Worm (Caenorhabditis elegans): ENCODE measurements around the gene col-76.

col-76 gene

DNA sequence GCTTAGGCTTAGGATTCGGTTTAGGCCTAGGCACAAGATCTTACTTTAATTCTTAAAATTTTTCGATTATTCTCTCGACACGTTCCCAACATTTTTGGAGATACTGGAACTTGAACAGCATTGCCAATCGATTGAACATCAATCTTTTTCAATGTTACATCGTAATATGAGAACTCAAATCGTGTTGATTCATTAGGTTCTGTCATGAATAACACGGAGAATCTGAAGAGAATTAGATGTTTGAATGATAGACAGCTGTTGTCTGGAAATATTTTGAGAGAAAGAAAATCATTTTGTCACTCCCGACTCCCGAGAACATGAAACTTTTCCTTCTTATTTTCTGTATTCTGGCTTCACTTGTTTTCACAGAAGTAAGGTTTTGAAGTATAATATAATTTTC is 34.9 kb upstream of the col-76 start, which contains the start of gene T05C12.15:
Gene T05C12.15, plus strand, starts transcription at position 301 of the 400 bp plus-strand sequence.
- no peak for TF ChIP-seq madf-2 (tag; optimal IDR thresholded peaks at IDR 0.05)
- TF ChIP-seq unc-55 (GFP tag; optimal IDR thresholded peaks at IDR 0.05) = peak; percentile 20
- no peak for TF ChIP-seq pros-1 (tag; optimal IDR thresholded peaks at IDR 0.05)

DNA sequence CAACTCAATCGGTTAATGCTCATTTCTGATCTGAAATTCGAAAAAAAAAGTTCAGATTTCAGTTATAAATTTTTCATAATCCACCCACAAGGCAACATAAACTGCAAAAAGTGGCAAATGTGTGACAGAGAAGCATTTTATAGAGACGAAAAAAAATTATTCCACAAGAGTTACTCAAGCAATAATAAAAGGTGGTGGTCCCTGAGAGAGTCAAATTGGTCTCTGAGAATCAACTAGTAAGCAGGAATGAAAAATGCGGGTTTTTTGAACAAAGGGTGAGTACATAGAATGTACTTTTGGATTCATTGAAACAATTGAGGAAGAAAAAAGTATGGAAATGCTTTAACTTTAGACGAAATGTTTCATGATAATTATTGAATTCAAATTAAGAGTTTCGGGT is 33.8 kb upstream of the col-76 start, which contains the start of gene T05C12.11:
Gene T05C12.11, minus strand, starts transcription at position 101 of the 400 bp plus-strand sequence.
- TF ChIP-seq T23F11.4 (GFP tag; optimal IDR thresholded peaks at IDR 0.05) = no peak
- no peak for TF ChIP-seq ceh-6 (GFP tag; optimal IDR thresholded peaks at IDR 0.05)
- no peak for TF ChIP-seq fax-1 (tag; optimal IDR thresholded peaks at IDR 0.05)
- no peak for TF ChIP-seq hlh-30 (tag; optimal IDR thresholded peaks at IDR 0.05; ENCODE audit: insufficient read depth)
- TF ChIP-seq zip-5 (tag; optimal IDR thresholded peaks at IDR 0.05) = no peak
- no peak for TF ChIP-seq ets-4 (tag; optimal IDR thresholded peaks at IDR 0.05)
- TF ChIP-seq ceh-18 (tag; optimal IDR thresholded peaks at IDR 0.05) = no peak

DNA sequence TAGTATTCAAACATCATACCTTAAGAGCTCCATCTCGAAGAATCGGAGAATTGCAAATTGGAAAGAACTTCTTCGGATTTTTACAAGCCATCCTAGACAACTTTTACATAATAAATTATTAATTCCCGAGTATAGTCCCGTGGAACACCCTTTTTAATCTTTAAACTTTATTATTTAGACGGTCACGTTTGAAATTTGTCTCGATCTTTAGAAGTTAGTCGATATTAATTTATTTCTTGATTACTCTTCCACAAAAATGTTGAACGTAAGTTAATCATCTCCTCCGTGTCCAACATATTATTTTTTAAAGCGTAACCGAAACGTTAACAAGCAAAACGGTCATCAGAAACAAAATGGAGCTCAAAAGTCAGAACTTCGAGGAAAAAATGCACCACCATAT is 30.7 kb upstream of the col-76 start, which contains the start of the genes decr-1.3 and T05C12.1:
Gene decr-1.3, minus strand, starts transcription at position 101 of the 400 bp plus-strand sequence.
Gene T05C12.1, plus strand, starts transcription at position 232 of the 400 bp plus-strand sequence.
- TF ChIP-seq ceh-24 (tag; optimal IDR thresholded peaks at IDR 0.05) (no peak), syd-9 (tag; optimal IDR thresholded peaks at IDR 0.05) (no peak)

DNA sequence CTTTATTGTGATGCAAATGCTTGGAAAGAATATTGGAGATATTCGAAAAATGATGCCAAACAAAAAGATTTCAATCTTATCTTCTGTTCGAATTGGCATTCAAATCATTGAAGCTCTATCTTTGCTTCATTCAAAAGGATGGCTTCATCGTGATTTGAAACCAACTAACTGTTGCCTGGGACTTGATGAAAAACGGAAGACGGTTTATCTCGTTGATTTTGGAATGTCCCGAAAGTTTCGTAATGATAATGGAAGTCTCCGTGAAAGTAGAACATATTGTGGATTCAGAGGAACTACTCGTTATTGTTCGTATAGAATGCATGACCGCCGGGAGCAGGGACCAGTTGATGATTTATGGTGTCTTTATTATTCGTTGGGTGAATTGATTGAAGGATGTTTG is 30.0 kb upstream of the col-76 start:
- TF ChIP-seq ceh-34 (tag; optimal IDR thresholded peaks at IDR 0.05) = no peak
- no peak for TF ChIP-seq ztf-16 (tag; optimal IDR thresholded peaks at IDR 0.05)
- no peak for TF ChIP-seq nhr-232 (tag; optimal IDR thresholded peaks at IDR 0.05)
- no peak for TF ChIP-seq ceh-22 (tag; optimal IDR thresholded peaks at IDR 0.05)
- TF ChIP-seq K02D7.2 (tag; optimal IDR thresholded peaks at IDR 0.05) = no peak
- no peak for TF ChIP-seq tbx-7 (tag; optimal IDR thresholded peaks at IDR 0.05)
- TF ChIP-seq hlh-8 (tag; optimal IDR thresholded peaks at IDR 0.05) = no peak

DNA sequence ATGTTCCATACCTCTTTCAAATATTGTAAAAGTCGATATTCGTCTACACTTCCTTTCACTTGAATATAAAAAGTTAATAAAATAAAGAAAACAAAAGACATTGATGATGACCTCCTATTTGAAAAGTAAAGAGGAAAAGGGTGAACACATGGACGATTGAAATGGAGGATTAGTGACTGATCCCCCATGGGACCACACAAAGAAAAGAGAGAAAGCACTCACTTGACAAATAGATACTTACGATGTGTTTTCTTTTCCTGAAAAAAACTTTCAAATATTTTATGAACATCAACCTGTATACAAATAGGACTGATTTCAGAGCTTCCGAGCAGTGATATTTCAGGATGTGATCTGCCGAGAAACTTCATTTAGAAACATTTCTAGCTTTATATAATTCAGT is 27.0 kb upstream of the col-76 start, which contains the start of gene acr-14:
Gene acr-14, minus strand, starts transcription at position 101 of the 400 bp plus-strand sequence.
- no peak for TF ChIP-seq Y22D7AL.16 (tag; optimal IDR thresholded peaks at IDR 0.05)
- TF ChIP-seq unc-86 (tag; optimal IDR thresholded peaks at IDR 0.05) = no peak
- no peak for TF ChIP-seq ceh-30 (tag; optimal IDR thresholded peaks at IDR 0.05)
- no peak for TF ChIP-seq ceh-9 (tag; optimal IDR thresholded peaks at IDR 0.05)
- TF ChIP-seq tbx-7 (tag; optimal IDR thresholded peaks at IDR 0.05) = no peak
- TF ChIP-seq fkh-6 (tag; optimal IDR thresholded peaks at IDR 0.05) = no peak
- no peak for TF ChIP-seq hlh-30 (tag; optimal IDR thresholded peaks at IDR 0.05; ENCODE audit: insufficient read depth)

DNA sequence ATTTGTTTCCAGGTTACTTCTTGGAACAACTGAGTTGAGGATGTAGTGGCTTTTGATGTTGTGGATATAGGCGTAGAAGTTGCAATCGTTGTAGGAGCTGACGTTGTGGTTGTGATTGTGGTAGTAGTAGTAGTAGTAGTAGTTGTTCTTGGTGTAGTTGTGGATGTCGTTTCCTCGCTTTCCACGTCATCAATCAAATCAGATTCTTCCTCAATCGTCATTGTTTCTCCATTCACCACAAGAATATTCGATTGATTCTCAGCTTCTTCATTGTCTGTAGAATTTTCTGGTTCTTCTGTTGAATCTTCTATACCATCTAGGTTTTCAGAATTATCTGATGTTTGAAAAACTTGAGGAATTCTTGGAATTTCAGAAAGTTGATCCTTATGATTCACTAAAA is 25.5 kb upstream of the col-76 start:
- TF ChIP-seq syd-9 (tag; optimal IDR thresholded peaks at IDR 0.05) (no peak), hlh-13 (GFP tag; optimal IDR thresholded peaks at IDR 0.05) (no peak), ceh-14 (tag; optimal IDR thresholded peaks at IDR 0.05) (no peak), fkh-10 (GFP tag; optimal IDR thresholded peaks at IDR 0.05) (no peak), odd-2 (tag; optimal IDR thresholded peaks at IDR 0.05) (no peak), pha-4 (tag; optimal IDR thresholded peaks at IDR 0.05) (no peak), ama-1 (optimal IDR thresholded peaks at IDR 0.05) (no peak), elt-2 (tag; optimal IDR thresholded peaks at IDR 0.05) (no peak), ahr-1 (tag; optimal IDR thresholded peaks at IDR 0.05) (no peak)

DNA sequence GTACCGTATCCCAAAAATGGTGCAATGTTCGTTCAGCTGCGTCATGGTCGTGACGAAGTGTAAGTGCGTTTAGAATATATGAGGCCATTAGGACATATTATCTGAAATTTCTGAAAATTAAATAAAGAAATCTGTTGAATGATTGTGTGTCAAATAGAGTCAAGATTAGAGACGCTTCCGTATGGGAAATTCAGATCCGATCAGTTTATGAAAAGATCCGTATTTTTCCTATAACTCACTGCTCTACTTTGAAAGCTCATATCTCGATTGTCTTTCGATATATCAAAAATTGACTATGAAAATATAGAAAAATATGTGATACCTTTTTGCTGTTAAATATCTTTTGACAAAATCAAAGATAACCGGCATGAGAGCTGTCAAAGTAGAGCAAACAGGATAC is 23.9 kb upstream of the col-76 start, which contains the start of gene T05C12.4:
Gene T05C12.4, minus strand, starts transcription at position 101 of the 400 bp plus-strand sequence.
- TF ChIP-seq pax-1 (tag; optimal IDR thresholded peaks at IDR 0.05) (no peak), dmd-4 (tag; optimal IDR thresholded peaks at IDR 0.05; ENCODE audit: borderline replicate concordance) (no peak), pros-1 (tag; optimal IDR thresholded peaks at IDR 0.05) (no peak), ceh-30 (tag; optimal IDR thresholded peaks at IDR 0.05) (no peak), ceh-22 (tag; optimal IDR thresholded peaks at IDR 0.05) (no peak), elt-2 (tag; optimal IDR thresholded peaks at IDR 0.05) (no peak), eyg-1 (tag; optimal IDR thresholded peaks at IDR 0.05) (no peak)

Data from whole organism, late embryonic.